Worm (Caenorhabditis elegans): ENCODE measurements around the gene rpt-1.

DNA sequence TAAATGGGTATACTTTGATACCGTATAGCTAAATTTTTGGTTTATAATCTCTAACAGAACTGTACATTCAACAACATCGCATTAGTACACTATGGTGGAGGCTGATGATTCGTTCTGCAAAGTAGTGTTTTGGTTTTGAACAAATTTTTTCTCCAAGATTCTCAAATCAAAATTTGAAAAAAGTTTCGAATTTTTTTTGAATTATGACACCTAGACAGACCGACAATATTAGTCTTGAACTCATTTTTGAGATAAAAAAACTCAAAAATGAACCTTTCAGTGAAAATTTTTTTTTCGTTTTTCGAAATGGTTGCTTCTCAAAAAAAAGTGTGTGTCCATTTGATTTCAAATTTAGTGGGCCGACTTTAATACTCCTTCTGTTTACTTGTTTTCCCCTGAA is 36.8 kb downstream of the rpt-1 start:
- TF ChIP-seq flt-1 (GFP tag; IDR thresholded peaks at IDR 0.05) (no peak), cog-1 (tag; optimal IDR thresholded peaks at IDR 0.05) (no peak), klf-2 (GFP tag; conservative IDR thresholded peaks at IDR 0.05) (no peak), ztf-23 (GFP tag; IDR thresholded peaks at IDR 0.05) (no peak), med-1 (GFP tag; optimal IDR thresholded peaks at IDR 0.05; ENCODE audit: insufficient read depth) (no peak), ztf-29 (GFP tag; IDR thresholded peaks at IDR 0.05) (no peak), T22C8.4 (GFP tag; IDR thresholded peaks at IDR 0.05) (no peak)

Data from whole organism, midembryonic.